Fruit fly (Drosophila melanogaster) Kc167 (cell line): Measurements from ENCODE around the gene CG14650.

ENCODE experiments used
- Myc ChIP-seq: fragments of >200 bp; optimal IDR thresholded peaks from 2 replicates; lab custom pipeline; 2017; ENCODE audit warnings: missing external identifiers
- h ChIP-seq: fragments of >200 bp; optimal IDR thresholded peaks from 3 replicates; lab custom pipeline; 2018; ENCODE audit warnings: missing external identifiers
- psq ChIP-seq: fragments of >200 bp; optimal IDR thresholded peaks from 2 replicates; lab custom pipeline; 2017; ENCODE audit warnings: missing external identifiers
- ttk ChIP-seq: sonication (Bioruptor generic); optimal IDR thresholded peaks from 2 replicates; lab custom pipeline; 2017; ENCODE audit warnings: missing external identifiers

- TF ChIP-seq ttk (lab: Kevin White, UChicago), result no peak
- no peak for TF ChIP-seq psq (lab: Kevin White, UChicago)
- no peak for TF ChIP-seq h (lab: Kevin White, UChicago)
- TF ChIP-seq Myc (lab: Kevin White, UChicago), result no peak
Measured at dm6 chr3R:4399810-4400496, 37.2 kb upstream of the CG14650 start.
